Fruit fly (Drosophila melanogaster) Kc167 (cell line): Measurements from ENCODE around the gene lsn.

Experiments
- Myc ChIP-seq: fragments of >200 bp; optimal IDR thresholded peaks from 2 replicates; lab custom pipeline; 2017; ENCODE audit warnings: missing external identifiers
- Sin3A ChIP-seq: fragments of >200 bp; optimal IDR thresholded peaks from 2 replicates; lab custom pipeline; 2018; ENCODE audit warnings: missing external identifiers
- h ChIP-seq: fragments of >200 bp; optimal IDR thresholded peaks from 3 replicates; lab custom pipeline; 2018; ENCODE audit warnings: missing external identifiers
- insv ChIP-seq: fragments of >200 bp; optimal IDR thresholded peaks from 3 replicates; lab custom pipeline; 2018; ENCODE audit warnings: missing external identifiers
- psq ChIP-seq: fragments of >200 bp; optimal IDR thresholded peaks from 2 replicates; lab custom pipeline; 2017; ENCODE audit warnings: missing external identifiers
- ttk ChIP-seq: sonication (Bioruptor generic); optimal IDR thresholded peaks from 2 replicates; lab custom pipeline; 2017; ENCODE audit warnings: missing external identifiers

The lsn gene

DNA sequence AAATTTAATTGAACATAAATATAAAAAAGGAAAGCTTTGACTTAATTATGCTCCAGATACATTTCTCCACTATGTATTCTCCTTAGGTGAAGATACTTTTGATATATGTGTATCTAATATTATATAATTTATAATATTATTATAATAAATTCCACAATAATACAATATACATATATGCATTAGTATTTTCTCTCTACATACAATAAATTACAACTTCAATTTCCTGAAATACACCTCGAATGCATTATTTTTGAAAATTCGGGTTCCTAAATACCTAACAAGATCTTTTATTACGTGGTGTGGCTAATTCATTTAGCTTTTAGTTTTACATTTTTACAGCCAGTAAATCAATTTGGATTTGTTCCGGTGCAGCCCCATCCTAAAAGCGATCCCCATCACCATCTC lies 34.7 kb upstream of the lsn start:
- no peak for TF ChIP-seq Sin3A
- no peak for TF ChIP-seq Myc (lab: Kevin White, UChicago)
- TF ChIP-seq h (lab: Kevin White, UChicago): no peak
- no peak for TF ChIP-seq insv (lab: Kevin White, UChicago)
- no peak for TF ChIP-seq ttk
- TF ChIP-seq psq (lab: Kevin White, UChicago): no peak

DNA sequence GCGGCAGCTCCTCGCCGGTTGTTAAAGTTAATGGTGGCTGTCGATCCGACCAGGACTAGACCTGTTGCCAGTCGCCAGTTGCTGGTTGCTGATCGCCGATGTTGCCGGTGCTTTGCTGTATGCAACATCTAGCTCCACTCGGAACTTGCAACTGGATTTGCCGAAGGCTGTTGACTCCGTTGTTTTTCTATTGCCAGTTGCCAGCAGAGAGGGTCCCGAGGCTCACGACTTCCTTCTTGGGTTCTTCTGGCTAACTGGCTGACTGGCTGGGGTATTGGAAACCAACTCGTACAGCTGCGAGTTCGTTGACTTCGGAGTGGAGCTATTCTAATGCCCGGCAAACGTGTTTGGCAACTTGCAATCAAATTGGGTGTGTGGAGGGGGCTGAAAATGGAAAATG lies 33.9 kb upstream of the lsn start:
- TF ChIP-seq Myc (lab: Kevin White, UChicago): no peak
- no peak for TF ChIP-seq h (lab: Kevin White, UChicago)
- no peak for TF ChIP-seq ttk
- TF ChIP-seq insv (lab: Kevin White, UChicago): no peak
- no peak for TF ChIP-seq Sin3A
- TF ChIP-seq psq (lab: Kevin White, UChicago): no peak

DNA sequence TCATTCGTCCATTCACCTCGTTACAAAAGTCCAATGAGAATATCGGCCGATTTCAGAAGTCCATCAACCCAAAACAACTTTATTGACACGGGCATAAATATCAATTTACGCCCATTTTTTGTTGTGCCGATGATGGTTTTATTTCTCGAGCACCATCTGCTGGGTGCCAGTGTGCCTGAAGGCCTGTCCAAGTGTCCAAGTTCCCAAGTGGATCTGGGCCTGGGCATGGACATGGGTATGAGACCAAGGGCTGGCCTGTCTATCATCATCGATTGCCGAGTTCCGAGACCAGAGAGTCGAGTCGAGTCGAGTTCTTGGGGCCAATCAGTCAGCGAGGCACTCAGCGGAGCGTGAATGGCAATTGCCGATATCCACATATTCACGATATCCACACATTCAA lies 32.8 kb upstream of the lsn start, which contains the start of gene Gr93a:
Gene Gr93a, plus strand, starts transcription at position 301 of the 400 bp plus-strand sequence.
- TF ChIP-seq ttk (no peak), h (lab: Kevin White, UChicago) (no peak), Myc (lab: Kevin White, UChicago) (no peak), psq (lab: Kevin White, UChicago) (no peak), Sin3A (no peak), insv (lab: Kevin White, UChicago) (no peak)

DNA sequence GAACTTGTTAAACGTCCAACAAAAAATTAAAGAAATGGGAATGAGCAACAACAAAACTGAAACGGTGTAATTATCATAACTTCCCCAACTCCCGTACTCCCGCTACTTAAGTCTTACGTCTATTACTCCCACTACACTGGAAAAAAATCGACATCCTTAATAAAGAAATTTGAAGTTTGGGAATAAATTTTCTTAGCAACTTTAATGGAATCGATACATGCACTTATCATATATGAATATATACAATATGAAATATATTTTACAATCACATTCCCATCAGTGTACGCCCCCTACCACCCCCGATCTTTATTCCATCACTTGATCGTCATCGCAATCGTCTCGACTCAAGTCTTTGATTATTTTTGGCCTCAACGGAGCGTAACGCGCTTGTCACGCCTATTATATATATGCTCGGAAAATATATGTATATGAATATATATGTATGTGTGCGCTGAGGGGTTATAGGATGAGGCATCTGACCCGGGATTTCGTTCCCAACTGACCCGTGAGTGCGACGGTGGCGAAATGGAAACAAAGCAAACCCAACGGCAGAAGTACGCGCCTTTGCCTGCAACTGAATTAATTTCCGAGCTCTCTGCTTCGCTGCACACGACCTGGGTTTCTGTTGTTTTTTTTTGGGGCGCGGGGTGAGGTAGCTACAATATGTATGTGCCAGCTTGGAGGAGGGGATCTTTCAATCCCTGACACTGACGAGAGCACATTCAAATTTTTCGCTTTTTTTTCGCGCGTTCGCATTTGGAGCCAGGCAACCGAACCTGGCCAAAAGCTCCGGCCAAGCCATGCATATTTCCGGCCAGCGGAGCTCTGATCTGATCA lies 30.5 kb upstream of the lsn start:
- no peak for TF ChIP-seq h (lab: Kevin White, UChicago)

DNA sequence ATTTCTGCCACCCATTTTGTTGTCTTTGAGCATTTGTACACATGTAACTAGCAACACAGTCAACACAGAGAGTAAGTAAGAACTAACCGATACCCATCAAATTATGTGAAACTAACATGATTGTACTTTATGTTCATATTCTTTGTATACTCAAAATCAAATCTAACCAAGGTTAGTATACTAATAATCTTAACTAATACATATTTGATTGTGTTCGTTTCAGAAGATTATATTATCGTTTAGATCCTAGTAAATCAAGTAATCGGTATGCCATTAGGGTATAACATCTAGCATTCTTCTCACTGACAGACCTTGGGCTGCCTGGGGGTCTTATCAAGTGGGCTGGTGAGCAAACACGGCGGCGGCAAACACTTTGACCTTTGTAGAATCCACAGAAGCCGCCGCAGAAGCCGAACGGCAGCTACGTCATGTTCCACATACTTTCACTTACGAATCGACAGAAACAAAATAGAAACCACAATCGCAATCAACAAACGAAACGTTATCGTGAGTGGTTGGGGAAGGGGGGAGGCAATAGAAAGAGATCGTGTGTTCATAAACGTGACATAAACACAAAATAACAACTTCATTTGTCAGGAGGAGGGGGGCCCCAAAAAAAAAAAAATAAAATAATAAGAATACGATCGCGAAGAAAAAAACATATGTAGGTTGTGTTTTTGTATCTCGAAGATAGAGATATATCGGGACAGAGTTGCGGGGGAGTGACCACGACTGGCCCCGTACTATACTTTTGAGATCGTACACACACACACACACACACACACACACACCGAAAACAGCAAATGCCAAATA lies 29.4 kb upstream of the lsn start:
- no peak for TF ChIP-seq ttk
- no peak for TF ChIP-seq insv (lab: Kevin White, UChicago)
- TF ChIP-seq psq (lab: Kevin White, UChicago): no peak

DNA sequence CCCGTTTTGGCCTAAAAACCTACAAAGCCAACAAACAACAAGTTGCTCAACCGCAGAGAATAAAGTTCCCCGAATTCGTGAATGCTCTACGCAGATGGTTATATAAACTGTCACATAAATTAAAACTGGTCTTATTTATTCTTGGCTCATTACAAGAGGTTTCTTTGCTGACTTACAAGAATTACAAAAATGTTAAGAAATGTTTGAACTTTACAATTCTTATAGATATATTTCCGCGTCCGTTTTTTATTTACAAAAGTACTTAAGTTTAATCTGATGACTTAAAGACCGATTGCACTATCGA lies 28.8 kb upstream of the lsn start:
- TF ChIP-seq Sin3A: no peak
- TF ChIP-seq h (lab: Kevin White, UChicago): no peak
- no peak for TF ChIP-seq ttk
- TF ChIP-seq insv (lab: Kevin White, UChicago): no peak
- TF ChIP-seq Myc (lab: Kevin White, UChicago): no peak
- no peak for TF ChIP-seq psq (lab: Kevin White, UChicago)

DNA sequence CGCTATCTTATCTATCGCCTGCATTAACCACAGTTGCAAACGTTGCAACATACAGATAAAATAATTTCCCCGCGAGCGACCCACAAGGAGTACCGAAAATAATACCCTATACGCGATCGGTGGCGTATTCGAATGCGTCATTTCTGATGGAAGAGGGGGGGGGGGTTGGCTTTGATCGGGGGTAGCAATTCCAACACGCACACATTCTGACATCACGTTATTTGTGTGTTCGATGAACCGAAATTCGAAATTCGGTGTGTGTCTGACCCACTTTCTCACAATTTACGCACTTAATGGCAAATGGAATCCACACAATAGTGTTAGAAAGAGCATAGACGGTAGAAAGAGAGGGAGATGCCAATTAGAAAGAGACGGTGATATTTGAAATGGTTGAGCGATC lies 28.4 kb upstream of the lsn start:
- TF ChIP-seq Sin3A (no peak), Myc (lab: Kevin White, UChicago) (no peak), ttk (no peak), h (lab: Kevin White, UChicago) (no peak), psq (lab: Kevin White, UChicago) (no peak), insv (lab: Kevin White, UChicago) (no peak)

DNA sequence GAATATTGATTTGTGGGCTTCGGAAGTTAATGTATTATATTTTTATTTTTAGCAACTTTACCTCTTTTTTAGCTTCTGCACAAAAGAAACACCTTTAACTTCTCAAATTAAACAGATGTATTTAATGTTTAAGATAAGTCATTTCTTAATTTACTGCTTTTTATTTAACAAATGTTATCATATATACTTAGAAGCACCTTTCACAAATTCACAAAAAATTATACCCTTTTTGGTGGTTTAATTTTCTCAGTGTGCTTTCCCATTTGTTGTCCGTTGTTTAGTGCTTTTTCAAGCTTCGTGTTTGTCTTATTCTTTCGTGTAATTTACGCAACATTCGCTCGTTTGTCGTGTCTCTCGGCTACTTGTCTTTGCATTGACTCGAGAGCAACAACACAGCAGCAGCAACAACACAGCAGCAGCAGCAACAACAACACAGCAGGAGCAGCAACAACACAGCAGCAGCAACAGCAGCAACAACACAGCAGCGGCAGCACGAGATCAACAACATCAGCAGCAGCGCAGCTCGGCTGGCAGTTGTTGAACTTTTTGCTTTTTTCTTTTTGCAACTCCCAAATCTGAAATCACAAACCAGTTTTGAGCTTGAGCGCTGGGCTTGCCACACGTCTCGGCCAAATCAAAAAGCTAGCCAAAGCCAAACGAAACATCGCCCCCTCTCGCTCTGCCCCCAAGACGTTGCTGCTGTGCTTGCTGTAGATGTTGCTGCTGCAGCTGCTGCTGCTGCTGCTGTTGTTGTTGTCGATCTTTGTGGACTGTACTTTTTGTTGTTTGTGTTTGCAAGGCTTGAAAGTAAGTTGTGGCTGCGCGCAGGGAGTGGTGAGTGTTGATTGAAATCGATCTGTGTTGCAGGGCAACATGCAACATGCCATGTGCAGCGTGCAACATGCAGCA lies 27.6 kb upstream of the lsn start:
- no peak for TF ChIP-seq psq (lab: Kevin White, UChicago)
- no peak for TF ChIP-seq insv (lab: Kevin White, UChicago)
- TF ChIP-seq Myc (lab: Kevin White, UChicago): no peak
- TF ChIP-seq ttk: no peak
- no peak for TF ChIP-seq h (lab: Kevin White, UChicago)
- TF ChIP-seq Sin3A: no peak

DNA sequence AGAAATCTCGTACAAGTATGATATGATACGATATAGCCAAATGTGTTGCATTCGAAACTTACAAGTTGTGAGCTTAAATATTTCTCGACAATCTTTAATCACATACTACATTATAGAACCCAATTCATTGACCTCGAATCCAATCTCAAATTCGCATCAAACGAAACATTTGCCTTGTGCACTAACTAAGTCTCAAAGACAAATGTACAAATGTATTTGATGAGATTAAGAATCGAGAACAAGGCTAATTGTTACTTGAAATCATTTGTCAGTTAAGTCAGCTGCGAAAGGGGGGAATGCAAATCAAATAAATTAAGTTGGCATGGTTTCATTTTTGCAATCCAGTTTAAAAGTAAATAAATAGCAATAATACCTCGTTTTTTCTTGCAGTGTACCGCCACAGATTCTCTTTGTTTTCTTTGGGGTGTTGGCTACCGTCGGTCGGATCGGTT lies 26.4 kb upstream of the lsn start:
- TF ChIP-seq ttk (no peak), insv (lab: Kevin White, UChicago) (no peak), psq (lab: Kevin White, UChicago) (no peak), Sin3A (no peak), h (lab: Kevin White, UChicago) (no peak), Myc (lab: Kevin White, UChicago) (no peak)

DNA sequence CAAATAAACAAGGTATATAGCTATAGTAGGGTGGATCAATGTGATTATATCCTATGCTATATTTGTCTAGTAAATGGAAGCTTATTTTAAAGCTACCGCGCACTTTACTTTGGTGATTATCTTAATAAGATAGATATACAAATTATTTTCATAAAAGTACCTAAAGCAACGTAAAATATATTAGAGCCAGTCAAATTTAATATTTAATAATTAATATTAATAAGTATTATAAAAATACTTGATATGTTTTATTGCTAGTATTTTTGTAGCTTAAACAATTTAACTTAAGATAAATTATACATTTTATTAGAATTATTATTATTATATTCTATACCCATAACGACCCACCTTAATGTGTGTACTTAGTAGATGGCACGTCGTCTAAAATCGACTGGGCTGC lies 25.3 kb upstream of the lsn start:
- TF ChIP-seq h (lab: Kevin White, UChicago): no peak
- no peak for TF ChIP-seq insv (lab: Kevin White, UChicago)
- no peak for TF ChIP-seq Sin3A
- TF ChIP-seq ttk: no peak
- TF ChIP-seq Myc (lab: Kevin White, UChicago): no peak
- no peak for TF ChIP-seq psq (lab: Kevin White, UChicago)

DNA sequence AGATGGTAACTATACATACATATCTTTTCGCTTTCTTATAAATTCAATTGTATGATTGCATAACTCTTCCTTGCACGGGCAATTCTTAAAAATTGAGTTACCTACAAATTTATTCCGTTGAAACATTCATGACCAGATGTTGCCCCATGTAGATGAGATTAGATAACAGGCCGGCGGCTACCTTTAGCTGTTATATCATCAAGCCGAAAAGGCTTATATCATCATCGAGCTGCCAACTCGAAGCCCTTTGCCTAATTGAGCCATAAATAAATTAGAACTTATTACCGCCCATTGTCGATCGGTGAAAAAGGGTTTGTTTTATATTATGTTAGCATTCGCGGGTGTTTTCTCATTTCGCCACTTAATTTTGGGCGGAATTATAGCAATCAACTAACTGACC lies 24.5 kb upstream of the lsn start:
- TF ChIP-seq ttk (no peak), h (lab: Kevin White, UChicago) (no peak), psq (lab: Kevin White, UChicago) (no peak), Myc (lab: Kevin White, UChicago) (no peak), Sin3A (no peak), insv (lab: Kevin White, UChicago) (no peak)
